Fruit fly (Drosophila melanogaster): ENCODE results near the gene CG43774.

dm6 chr2L:4036306-4036705, 27.9 kb downstream of the CG43774 start:
- TF ChIP-seq CG8301 (tag; optimal IDR thresholded peaks at IDR 0.05) (no peak), EcR (GFP tag; optimal IDR thresholded peaks at IDR 0.05) (no peak), CG14655 (GFP tag; optimal IDR thresholded peaks at IDR 0.05) (no peak), CG10348 (GFP tag; IDR thresholded peaks at IDR 0.05) (no peak), D1 (tag; optimal IDR thresholded peaks at IDR 0.05) (no peak), CG15710 (tag; optimal IDR thresholded peaks at IDR 0.05) (no peak), rn (GFP tag; IDR thresholded peaks at IDR 0.05) (no peak), Pif1B (GFP tag; optimal IDR thresholded peaks at IDR 0.05) (no peak), CG12605 (GFP tag; IDR thresholded peaks at IDR 0.05) (no peak), CG4496 (GFP tag; IDR thresholded peaks at IDR 0.05) (no peak), CG8159 (tag; optimal IDR thresholded peaks at IDR 0.05) (no peak), Snoo (tag; optimal IDR thresholded peaks at IDR 0.05) (no peak), fd96Ca (GFP tag; IDR thresholded peaks at IDR 0.05) (no peak)

Measured in whole organism, pupa.